Fruit fly (Drosophila melanogaster): ENCODE data around the gene mAcon2.

- TF ChIP-seq CG8478 (optimal IDR thresholded peaks at IDR 0.05) (no peak), CTCF (optimal IDR thresholded peaks at IDR 0.05) (no peak)
These were observed 17.7 kb downstream of the mAcon2 start, which contains the start of gene Ugt302E1 for dm6 chr3R:11154576-11155113.
